Worm (Caenorhabditis elegans) whole organism, L1 larva: ENCODE measurements around the gene Y66D12A.19.
A peak's percentile ranks its signal among the peaks of the same experiment; 100 is the strongest.

Source experiments
- aha-1 ChIP-seq: fragments of 150-350 bp; optimal IDR thresholded peaks from 2 replicates; lab custom pipeline; 2014; ENCODE audit warnings: missing biosample characterization, missing genetic modification characterization
- ama-1 ChIP-seq: fragments of 150-350 bp; optimal IDR thresholded peaks from 2 replicates; lab custom pipeline; 2014
- efl-1 ChIP-seq, 4 experiments: fragments of 150-350 bp; optimal IDR thresholded peaks in 3 of 4; peaks in 1 of 4; 1 replicate in 1 of 4; 2 replicates in 3 of 4; lab custom pipeline; 2014; ENCODE audit warnings: missing biosample characterization in 2 of 4, missing genetic modification characterization in 2 of 4, missing genetic modification reagents in 2 of 4
- egl-27 ChIP-seq, 2 experiments: fragments of 150-350 bp in 1 of 2; sonication (generic microtip); optimal IDR thresholded peaks; 3 replicates each; lab custom pipeline; 2017 to 2018; ENCODE audit warnings: missing biosample characterization in 2 of 2, missing genetic modification characterization in 2 of 2, missing genetic modification reagents in 2 of 2
- mdl-1 ChIP-seq, 2 experiments: fragments of 150-350 bp; optimal IDR thresholded peaks; 2 replicates each; lab custom pipeline; 2014 to 2017; ENCODE audit warnings: missing biosample characterization in 2 of 2, missing genetic modification characterization in 2 of 2, inconsistent platforms in 1 of 2
- rnt-1 ChIP-seq: sonication (generic microtip); optimal IDR thresholded peaks from 2 replicates; lab custom pipeline; 2016; ENCODE audit warnings: mild to moderate bottlenecking, missing genetic modification characterization, moderate library complexity, missing compliant biosample characterization
- unc-130 ChIP-seq: fragments of 150-350 bp; optimal IDR thresholded peaks from 2 replicates; lab custom pipeline; 2017; ENCODE audit warnings: missing biosample characterization, missing genetic modification characterization, inconsistent platforms

- TF ChIP-seq unc-130 (tag; lab: Kevin White, UChicago) (no peak), rnt-1 (no peak), aha-1 (tag; lab: Kevin White, UChicago) (no peak), egl-27 (tag; optimal IDR thresholded peaks at IDR 0.05; lab: Kevin White, UChicago) (no peak), efl-1 (optimal IDR thresholded peaks at IDR 0.05; lab: Kevin White, UChicago) (peak in 1 of 2 experiments; percentile 32), efl-1 (GFP tag; optimal IDR thresholded peaks at IDR 0.05 in 1 of 2; lab: Kevin White, UChicago) (peak; percentile 10 to 92), ama-1 (no peak), mdl-1 (tag; optimal IDR thresholded peaks at IDR 0.05; lab: Kevin White, UChicago) (no peak)
These were observed 1.2 kb downstream of the Y66D12A.19 start for ce11 chrIII:11510120-11510519.
